Worm (Caenorhabditis elegans): ENCODE results near the gene K12H6.4.

ce11 chrII:2787849-2788248, 36.2 kb downstream of the K12H6.4 start:
- TF ChIP-seq mdl-1 (tag; optimal IDR thresholded peaks at IDR 0.05): no peak
- TF ChIP-seq nhr-77 (tag; optimal IDR thresholded peaks at IDR 0.05): no peak
- TF ChIP-seq sma-3 (GFP tag; optimal IDR thresholded peaks at IDR 0.05): no peak
- TF ChIP-seq snpc-4 (tag; optimal IDR thresholded peaks at IDR 0.05): no peak
- no peak for TF ChIP-seq ztf-11 (tag; optimal IDR thresholded peaks at IDR 0.05)
- TF ChIP-seq lsy-2 (tag; optimal IDR thresholded peaks at IDR 0.05): no peak
- TF ChIP-seq egl-27 (tag; optimal IDR thresholded peaks at IDR 0.05): no peak
- no peak for TF ChIP-seq unc-39 (tag; optimal IDR thresholded peaks at IDR 0.05)
- no peak for TF ChIP-seq ztf-1 (GFP tag; conservative IDR thresholded peaks at IDR 0.05)
